Worm (Caenorhabditis elegans): ENCODE measurements around the gene T13B5.9.

DNA sequence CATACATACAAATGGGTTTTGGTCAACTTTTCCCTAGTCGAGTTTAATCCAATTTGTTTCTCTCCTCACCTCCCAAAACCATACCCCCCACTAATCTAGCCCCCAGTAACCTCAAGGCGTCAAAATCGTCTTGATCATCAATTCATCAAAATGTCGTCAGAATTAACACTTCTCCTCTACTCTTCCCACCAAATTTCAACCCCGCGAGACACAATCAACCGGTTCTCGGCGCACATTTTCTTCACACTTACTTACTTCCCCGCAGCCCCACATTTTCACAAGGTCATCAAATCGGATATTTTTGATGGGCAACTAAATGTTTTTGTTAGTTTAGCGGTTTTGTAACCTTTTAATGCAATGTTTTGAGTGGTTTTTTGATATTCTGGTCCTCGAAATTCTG lies 13.6 kb downstream of the T13B5.9 start:
- TF ChIP-seq tag-97 (GFP tag; IDR thresholded peaks at IDR 0.05), result no peak
- TF ChIP-seq nhr-28 (tag; optimal IDR thresholded peaks at IDR 0.05), result peak; percentile 41
- no peak for TF ChIP-seq unc-62 (GFP tag; optimal IDR thresholded peaks at IDR 0.05 in 1 of 2)
- TF ChIP-seq unc-62 (tag; optimal IDR thresholded peaks at IDR 0.05), result no peak
- TF ChIP-seq ces-1 (GFP tag; optimal IDR thresholded peaks at IDR 0.05), result no peak
- no peak for TF ChIP-seq spr-1 (tag; optimal IDR thresholded peaks at IDR 0.05)
- TF ChIP-seq unc-130 (GFP tag; optimal IDR thresholded peaks at IDR 0.05), result no peak
